Fruit fly (Drosophila melanogaster) Kc167 (cell line): ENCODE results near the gene CG34244.

Experiments used
- Myc ChIP-seq: fragments of >200 bp; optimal IDR thresholded peaks from 2 replicates; lab custom pipeline; 2017; ENCODE audit warnings: missing external identifiers
- h ChIP-seq: fragments of >200 bp; optimal IDR thresholded peaks from 3 replicates; lab custom pipeline; 2018; ENCODE audit warnings: missing external identifiers
- psq ChIP-seq: fragments of >200 bp; optimal IDR thresholded peaks from 2 replicates; lab custom pipeline; 2017; ENCODE audit warnings: missing external identifiers

- TF ChIP-seq h (lab: Kevin White, UChicago): no peak
- no peak for TF ChIP-seq psq (lab: Kevin White, UChicago)
- TF ChIP-seq Myc (lab: Kevin White, UChicago): no peak
These were observed 33.4 kb downstream of the CG34244 start for dm6 chr3L:14202318-14202717.
